Worm (Caenorhabditis elegans) whole organism, L2 larva: ENCODE results near the gene clh-5.

ENCODE experiments used
- C34F6.9 ChIP-seq: fragments of 150-350 bp; optimal IDR thresholded peaks from 2 replicates; lab custom pipeline; 2014; ENCODE audit warnings: missing biosample characterization, missing genetic modification characterization
- blmp-1 ChIP-seq: sonication (generic microtip); optimal IDR thresholded peaks from 2 replicates; lab custom pipeline; 2017; ENCODE audit warnings: missing genetic modification characterization, mild to moderate bottlenecking, missing compliant biosample characterization, antibody characterized with exemption, moderate library complexity; ENCODE audit not compliant: insufficient read depth

- TF ChIP-seq blmp-1 (tag; lab: Kevin White, UChicago) (no peak), C34F6.9 (tag; lab: Kevin White, UChicago) (no peak)
These were observed 25.9 kb upstream of the clh-5 start for ce11 chrII:9124353-9124752.
